Fruit fly (Drosophila melanogaster): Measurements from ENCODE around the gene hay.

DNA sequence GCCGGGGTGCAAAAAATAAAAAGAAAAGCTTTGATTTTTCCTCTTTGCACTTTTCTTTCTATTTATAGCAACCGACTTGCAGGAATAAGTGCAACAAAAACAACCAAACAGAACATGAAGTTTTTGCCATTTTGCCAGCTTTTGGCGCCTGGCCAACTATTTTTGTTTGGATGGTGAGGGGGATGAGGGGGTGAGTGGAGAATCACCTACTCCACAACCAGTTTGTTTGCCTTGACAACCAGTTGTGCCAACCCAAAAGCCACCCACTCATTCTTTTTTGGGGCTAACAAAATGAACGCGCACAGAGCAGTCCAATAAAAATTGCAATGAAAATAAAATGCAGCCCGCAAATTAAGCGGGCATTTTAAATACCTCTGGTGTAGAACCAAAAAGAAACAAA, 26.4 kb downstream of the hay start:
- TF ChIP-seq ems (GFP tag; optimal IDR thresholded peaks at IDR 0.05) (no peak), CG8924 (tag; optimal IDR thresholded peaks at IDR 0.05) (no peak), org-1 (GFP tag; optimal IDR thresholded peaks at IDR 0.05) (no peak), CG33213 (GFP tag; optimal IDR thresholded peaks at IDR 0.05) (no peak), CG2116 (GFP tag; optimal IDR thresholded peaks at IDR 0.05) (no peak), Hmr (GFP tag; optimal IDR thresholded peaks at IDR 0.05) (no peak), trem (tag; optimal IDR thresholded peaks at IDR 0.05) (no peak)
